Worm (Caenorhabditis elegans) whole organism, L2 larva: ENCODE data around the gene ZK470.4.

Experiments used
- C34F6.9 ChIP-seq: fragments of 150-350 bp; optimal IDR thresholded peaks from 2 replicates; lab custom pipeline; 2014; ENCODE audit warnings: missing biosample characterization, missing genetic modification characterization
- F13H6.1 ChIP-seq: sonication (generic microtip); optimal IDR thresholded peaks from 2 replicates; lab custom pipeline; 2016; ENCODE audit warnings: missing genetic modification characterization, missing compliant biosample characterization
- ZK546.5 ChIP-seq: sonication (generic microtip); optimal IDR thresholded peaks from 2 replicates; lab custom pipeline; 2017; ENCODE audit warnings: missing biosample characterization, missing genetic modification characterization
- alr-1 ChIP-seq: fragments of 150-350 bp; optimal IDR thresholded peaks from 2 replicates; lab custom pipeline; 2014; ENCODE audit warnings: missing biosample characterization, missing genetic modification characterization
- aly-2 ChIP-seq: fragments of 150-350 bp; optimal IDR thresholded peaks from 2 replicates; lab custom pipeline; 2014; ENCODE audit warnings: missing biosample characterization, missing genetic modification characterization
- ama-1 ChIP-seq: fragments of 150-350 bp; optimal IDR thresholded peaks from 2 replicates; lab custom pipeline; 2018; ENCODE audit warnings: inconsistent platforms
- blmp-1 ChIP-seq: sonication (generic microtip); optimal IDR thresholded peaks from 2 replicates; lab custom pipeline; 2017; ENCODE audit warnings: missing genetic modification characterization, mild to moderate bottlenecking, missing compliant biosample characterization, antibody characterized with exemption, moderate library complexity; ENCODE audit not compliant: insufficient read depth
- ceh-82 ChIP-seq: fragments of 150-350 bp; optimal IDR thresholded peaks from 2 replicates; lab custom pipeline; 2014; ENCODE audit warnings: missing biosample characterization, missing genetic modification characterization
- crh-2 ChIP-seq: sonication (generic microtip); optimal IDR thresholded peaks from 2 replicates; lab custom pipeline; 2017; ENCODE audit warnings: missing biosample characterization, missing genetic modification characterization
- dmd-4 ChIP-seq: sonication (generic microtip); optimal IDR thresholded peaks from 2 replicates; lab custom pipeline; 2017; ENCODE audit warnings: missing biosample characterization, missing genetic modification characterization
- elt-3 ChIP-seq: sonication (generic microtip); optimal IDR thresholded peaks from 2 replicates; lab custom pipeline; 2017; ENCODE audit warnings: missing biosample characterization, missing genetic modification characterization
- fos-1 ChIP-seq: fragments of 150-350 bp; optimal IDR thresholded peaks from 2 replicates; lab custom pipeline; 2014; ENCODE audit warnings: missing biosample characterization, missing genetic modification characterization
- gmeb-1 ChIP-seq: fragments of 150-350 bp; optimal IDR thresholded peaks from 2 replicates; lab custom pipeline; 2014; ENCODE audit warnings: missing biosample characterization, missing genetic modification characterization
- lin-11 ChIP-seq: fragments of 150-350 bp; sonication (generic microtip); optimal IDR thresholded peaks from 2 replicates; lab custom pipeline; 2014; ENCODE audit warnings: missing biosample characterization, missing genetic modification characterization, inconsistent platforms, mixed read lengths
- lin-13 ChIP-seq: fragments of 150-350 bp; optimal IDR thresholded peaks from 2 replicates; lab custom pipeline; 2014; ENCODE audit warnings: missing biosample characterization, missing genetic modification reagents, missing genetic modification characterization
- lsy-2 ChIP-seq, 2 experiments: fragments of 150-350 bp in 1 of 2; sonication (generic microtip) in 1 of 2; optimal IDR thresholded peaks; 2 replicates each; lab custom pipeline; 2014 to 2017; ENCODE audit warnings: missing biosample characterization in 2 of 2, missing genetic modification characterization in 2 of 2
- mab-5 ChIP-seq: fragments of 150-350 bp; optimal IDR thresholded peaks from 2 replicates; lab custom pipeline; 2014; ENCODE audit warnings: missing biosample characterization, missing genetic modification characterization
- mbf-1 ChIP-seq: sonication (generic microtip); optimal IDR thresholded peaks from 2 replicates; lab custom pipeline; 2017; ENCODE audit warnings: missing biosample characterization, missing genetic modification characterization
- mdl-1 ChIP-seq, 2 experiments: fragments of 150-350 bp in 1 of 2; sonication (generic microtip) in 1 of 2; optimal IDR thresholded peaks; 2 replicates each; lab custom pipeline; 2017; ENCODE audit warnings: missing biosample characterization in 2 of 2, missing genetic modification characterization in 2 of 2
- nhr-11 ChIP-seq: fragments of 150-350 bp; optimal IDR thresholded peaks from 2 replicates; lab custom pipeline; 2014; ENCODE audit warnings: missing biosample characterization, missing genetic modification characterization
- nhr-21 ChIP-seq: fragments of 150-350 bp; optimal IDR thresholded peaks from 2 replicates; lab custom pipeline; 2014; ENCODE audit warnings: missing biosample characterization, missing genetic modification characterization
- nhr-23 ChIP-seq: fragments of 150-350 bp; optimal IDR thresholded peaks from 2 replicates; lab custom pipeline; 2014; ENCODE audit warnings: missing biosample characterization, missing genetic modification reagents, missing genetic modification characterization
- nhr-25 ChIP-seq: fragments of 150-350 bp; sonication (generic microtip); optimal IDR thresholded peaks from 3 replicates; lab custom pipeline; 2014; ENCODE audit warnings: missing biosample characterization, missing genetic modification characterization
- nhr-77 ChIP-seq: fragments of 150-350 bp; optimal IDR thresholded peaks from 2 replicates; lab custom pipeline; 2014; ENCODE audit warnings: missing biosample characterization, missing genetic modification characterization
- sem-4 ChIP-seq: fragments of 150-350 bp; optimal IDR thresholded peaks from 2 replicates; lab custom pipeline; 2014; ENCODE audit warnings: missing biosample characterization, missing genetic modification reagents, missing genetic modification characterization
- sma-3 ChIP-seq: sonication (generic microtip); optimal IDR thresholded peaks from 2 replicates; lab custom pipeline; 2016; ENCODE audit warnings: missing genetic modification reagents, missing genetic modification characterization, missing compliant biosample characterization
- sma-9 ChIP-seq, 2 experiments: fragments of 150-350 bp in 1 of 2; sonication (generic microtip) in 1 of 2; optimal IDR thresholded peaks; 2 replicates each; lab custom pipeline; 2014 to 2016; ENCODE audit warnings: missing genetic modification characterization in 2 of 2, mild to moderate bottlenecking in 1 of 2, missing biosample characterization in 1 of 2, missing compliant biosample characterization in 1 of 2, missing genetic modification reagents in 1 of 2, moderate library complexity in 1 of 2
- snpc-4 ChIP-seq: fragments of 150-350 bp; optimal IDR thresholded peaks from 2 replicates; lab custom pipeline; 2014; ENCODE audit warnings: missing biosample characterization, missing genetic modification characterization
- unc-39 ChIP-seq: fragments of 150-350 bp; optimal IDR thresholded peaks from 2 replicates; lab custom pipeline; 2014; ENCODE audit warnings: missing biosample characterization, missing genetic modification characterization
- unc-62 ChIP-seq: fragments of 150-350 bp; optimal IDR thresholded peaks from 2 replicates; lab custom pipeline; 2014; ENCODE audit warnings: missing biosample characterization, missing genetic modification reagents, missing genetic modification characterization
- zag-1 ChIP-seq: fragments of 150-350 bp; optimal IDR thresholded peaks from 2 replicates; lab custom pipeline; 2014; ENCODE audit warnings: missing biosample characterization, missing genetic modification characterization
- ztf-1 ChIP-seq: fragments of 200-800 bp; sonication (Bioruptor generic); conservative IDR thresholded peaks from 2 replicates; pipeline ENCODE4 v1.3.6; 2022; ENCODE audit warnings: missing genetic modification characterization, missing compliant biosample characterization
- ztf-11 ChIP-seq: sonication (generic microtip); optimal IDR thresholded peaks from 2 replicates; lab custom pipeline; 2017; ENCODE audit warnings: missing biosample characterization, missing genetic modification characterization
- ztf-4 ChIP-seq: fragments of 150-350 bp; optimal IDR thresholded peaks from 2 replicates; lab custom pipeline; 2014; ENCODE audit warnings: missing biosample characterization, missing genetic modification characterization

ZK470.4 gene

ce11 chrX:4117626-4118025 is 21.9 kb downstream of the ZK470.4 start, which contains the start of gene F09F9.5:
TSS of gene F09F9.5 (plus strand) at chrX:4117926.
- TF ChIP-seq ZK546.5 (tag; lab: Kevin White, UChicago) = no peak
- no peak for TF ChIP-seq nhr-23 (tag; lab: Kevin White, UChicago)
- no peak for TF ChIP-seq fos-1 (tag; lab: Kevin White, UChicago)
- TF ChIP-seq crh-2 (tag; lab: Kevin White, UChicago) = no peak
- TF ChIP-seq sma-9 (GFP tag; optimal IDR thresholded peaks at IDR 0.05; lab: Kevin White, UChicago) = no peak
- no peak for TF ChIP-seq sma-9 (tag; optimal IDR thresholded peaks at IDR 0.05; lab: Kevin White, UChicago)
- TF ChIP-seq nhr-77 (tag; lab: Kevin White, UChicago) = no peak

- TF ChIP-seq sem-4 (tag; lab: Kevin White, UChicago) = no peak
- TF ChIP-seq zag-1 (tag; lab: Kevin White, UChicago) = no peak
- no peak for TF ChIP-seq crh-2 (tag; lab: Kevin White, UChicago)
- no peak for TF ChIP-seq mab-5 (tag; lab: Kevin White, UChicago)
- no peak for TF ChIP-seq ztf-4 (tag; lab: Kevin White, UChicago)
- no peak for TF ChIP-seq aly-2
- no peak for TF ChIP-seq ceh-82 (tag; lab: Kevin White, UChicago)
- TF ChIP-seq snpc-4 (tag; lab: Kevin White, UChicago) = no peak
- TF ChIP-seq, all 48 proteins: peak for 0
Observed at ce11 chrX:4115026-4115425, 24.5 kb downstream of the ZK470.4 start, which contains the start of gene F09F9.1. TSS of gene F09F9.1 (plus strand) at chrX:4115326.

ce11 chrX:4111416-4111815 is 28.2 kb downstream of the ZK470.4 start, which contains the start of gene F09F9.2:
TSS of gene F09F9.2 (minus strand) at chrX:4111440.
- no peak for TF ChIP-seq blmp-1 (tag; lab: Kevin White, UChicago)
- TF ChIP-seq nhr-21 = peak; percentile 18

ce11 chrX:4109970-4110369 is 29.6 kb downstream of the ZK470.4 start:
- TF ChIP-seq ztf-4 (tag; lab: Kevin White, UChicago) (no peak), unc-62 (no peak), nhr-11 (tag; lab: Kevin White, UChicago) (no peak), unc-39 (tag; lab: Kevin White, UChicago) (no peak), fos-1 (tag; lab: Kevin White, UChicago) (no peak), mbf-1 (no peak), nhr-25 (tag; lab: Kevin White, UChicago) (no peak), nhr-21 (peak; percentile 35), nhr-23 (tag; lab: Kevin White, UChicago) (no peak), sma-9 (GFP tag; optimal IDR thresholded peaks at IDR 0.05; lab: Kevin White, UChicago) (no peak), sma-9 (tag; optimal IDR thresholded peaks at IDR 0.05; lab: Kevin White, UChicago) (no peak), lin-13 (GFP tag; lab: Kevin White, UChicago) (no peak), blmp-1 (tag; lab: Kevin White, UChicago) (no peak), ama-1 (lab: Kevin White, UChicago) (peak; percentile 9), F13H6.1 (tag; lab: Kevin White, UChicago) (peak; percentile 10), sma-3 (no peak)

- no peak for TF ChIP-seq ztf-4 (tag; lab: Kevin White, UChicago)
- TF ChIP-seq unc-62 = no peak
- no peak for TF ChIP-seq sma-3
- no peak for TF ChIP-seq nhr-21
- TF ChIP-seq gmeb-1 (tag; lab: Kevin White, UChicago) = no peak
- TF ChIP-seq lin-11 = no peak
- TF ChIP-seq lsy-2 (tag; optimal IDR thresholded peaks at IDR 0.05; lab: Kevin White, UChicago) = no peak
- no peak for TF ChIP-seq C34F6.9 (tag; lab: Kevin White, UChicago)
- no peak for TF ChIP-seq ztf-11 (tag; lab: Kevin White, UChicago)
- no peak for TF ChIP-seq ztf-1
- no peak for TF ChIP-seq nhr-77 (tag; lab: Kevin White, UChicago)
- TF ChIP-seq elt-3 (tag; lab: Kevin White, UChicago) = no peak
- no peak for TF ChIP-seq dmd-4 (tag; lab: Kevin White, UChicago)
- no peak for TF ChIP-seq ceh-82 (tag; lab: Kevin White, UChicago)
- TF ChIP-seq aly-2 = no peak
- TF ChIP-seq alr-1 (tag; lab: Kevin White, UChicago) = no peak
- TF ChIP-seq lin-13 (GFP tag; lab: Kevin White, UChicago) = no peak
- TF ChIP-seq mdl-1 (tag; optimal IDR thresholded peaks at IDR 0.05; lab: Kevin White, UChicago) = no peak
- TF ChIP-seq unc-39 (tag; lab: Kevin White, UChicago) = no peak
- no peak for TF ChIP-seq nhr-23 (tag; lab: Kevin White, UChicago)
Observed at ce11 chrX:4106896-4107505, 32.6 kb downstream of the ZK470.4 start, which contains the start of gene R02E4.2. TSS of gene R02E4.2 (plus strand) at chrX:4107455.
